Fruit fly (Drosophila melanogaster) whole organism, pupa: ENCODE data around the gene CG4988.

Experiments
- CG10348 ChIP-seq: fragments of 200-800 bp; sonication (Bioruptor generic); IDR thresholded peaks from 2 replicates; pipeline ENCODE4 v1.3.6; 2022; ENCODE audit warnings: missing biosample characterization, missing genetic modification characterization
- CG12605 ChIP-seq: fragments of 200-800 bp; sonication (Bioruptor generic); IDR thresholded peaks from 2 replicates; pipeline ENCODE4 v1.3.6; 2022; ENCODE audit warnings: missing biosample characterization, missing genetic modification characterization
- CG14655 ChIP-seq: fragments of 200-800 bp; sonication (Bioruptor generic); optimal IDR thresholded peaks from 3 replicates; lab custom pipeline; 2017; ENCODE audit warnings: mild to moderate bottlenecking, missing biosample characterization, missing genetic modification reagents, missing genetic modification characterization
- CG15710 ChIP-seq: fragments of 200-800 bp; sonication (Bioruptor generic); optimal IDR thresholded peaks from 2 replicates; lab custom pipeline; 2018; ENCODE audit warnings: missing biosample characterization, mild to moderate bottlenecking, missing genetic modification characterization, moderate library complexity
- CG17806 ChIP-seq: fragments of 200-800 bp; sonication (Bioruptor generic); optimal IDR thresholded peaks from 2 replicates; lab custom pipeline; 2018; ENCODE audit warnings: missing biosample characterization, mild to moderate bottlenecking, missing genetic modification characterization, moderate library complexity
- CG32121 ChIP-seq: fragments of 200-800 bp; sonication (Bioruptor generic); IDR thresholded peaks from 2 replicates; pipeline ENCODE4 v1.3.6; 2022; ENCODE audit warnings: missing biosample characterization, missing genetic modification characterization
- CG4496 ChIP-seq: fragments of 200-800 bp; sonication (Bioruptor generic); IDR thresholded peaks from 3 replicates; pipeline ENCODE4 v1.3.6; 2022; ENCODE audit warnings: missing biosample characterization, missing genetic modification characterization
- CG8301 ChIP-seq: fragments of 200-800 bp; sonication (Bioruptor generic); optimal IDR thresholded peaks from 2 replicates; lab custom pipeline; 2018; ENCODE audit warnings: missing biosample characterization, mild to moderate bottlenecking, missing genetic modification characterization
- D1 ChIP-seq: fragments of 200-800 bp; sonication (Bioruptor generic); optimal IDR thresholded peaks from 2 replicates; lab custom pipeline; 2018; ENCODE audit warnings: missing biosample characterization, mild to moderate bottlenecking, missing genetic modification characterization, moderate library complexity
- EcR ChIP-seq: fragments of 200-800 bp; sonication (Bioruptor generic); optimal IDR thresholded peaks from 3 replicates; lab custom pipeline; 2019; ENCODE audit warnings: missing biosample characterization, missing genetic modification characterization, mild to moderate bottlenecking, moderate library complexity, missing genetic modification reagents
- Ets98B ChIP-seq: fragments of 200-800 bp; sonication (Bioruptor generic); IDR thresholded peaks from 2 replicates; pipeline ENCODE4 v1.3.6; 2022; ENCODE audit warnings: missing biosample characterization, missing genetic modification characterization
- Pif1A ChIP-seq: fragments of 200-800 bp; sonication (Bioruptor generic); optimal IDR thresholded peaks from 3 replicates; lab custom pipeline; 2016; ENCODE audit warnings: missing biosample characterization, missing genetic modification characterization
- rn ChIP-seq: fragments of 200-800 bp; sonication (Bioruptor generic); IDR thresholded peaks from 2 replicates; pipeline ENCODE4 v1.3.6; 2022; ENCODE audit warnings: missing biosample characterization, missing genetic modification characterization

DNA sequence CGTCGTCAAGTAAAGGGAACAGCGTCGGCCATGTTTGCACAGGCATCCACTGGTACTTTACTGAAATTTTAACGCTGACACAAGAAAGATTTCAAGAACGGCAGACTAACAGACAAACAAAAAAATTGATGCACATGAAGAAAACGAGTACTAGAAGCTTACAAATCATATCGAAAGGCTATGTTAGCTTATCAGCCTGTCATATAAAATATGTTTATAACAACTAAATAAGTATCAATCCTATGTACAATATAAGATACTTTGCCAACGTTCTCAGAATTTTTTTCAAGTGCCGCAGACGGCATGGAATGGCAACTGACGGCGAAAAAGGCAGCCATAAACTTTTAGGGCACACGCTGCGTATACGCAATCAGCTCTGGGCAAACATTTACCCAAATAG lies 7.2 kb downstream of the CG4988 start:
- TF ChIP-seq D1 (tag; lab: Kevin White, UChicago) (no peak), rn (GFP tag; lab: Robert Waterston, UW) (no peak), CG8301 (tag; lab: Kevin White, UChicago) (no peak), EcR (GFP tag; lab: Kevin White, UChicago) (no peak), CG12605 (GFP tag; lab: Robert Waterston, UW) (no peak), CG32121 (no peak), Ets98B (GFP tag; lab: Robert Waterston, UW) (no peak), CG15710 (tag; lab: Kevin White, UChicago) (no peak), CG17806 (tag; lab: Kevin White, UChicago) (no peak), CG10348 (GFP tag; lab: Robert Waterston, UW) (no peak), CG4496 (GFP tag; lab: Robert Waterston, UW) (no peak), CG14655 (GFP tag; lab: Kevin White, UChicago) (no peak), Pif1A (GFP tag; lab: Kevin White, UChicago) (no peak)
